Fruit fly (Drosophila melanogaster): Measurements from ENCODE around the gene fy.

fy gene

dm6 chr2L:8414887-8415883 is 12.1 kb upstream of the fy start, which contains the start of the genes CG13398 and Akap200 (continued):
- TF ChIP-seq ro (GFP tag; IDR thresholded peaks at IDR 0.05), result no peak
- peak; percentile 41; the same call in 1 of the 2 replicates for TF ChIP-seq slbo (GFP tag; IDR thresholded peaks at IDR 0.05)
- no peak for TF ChIP-seq CG17328 (GFP tag; IDR thresholded peaks at IDR 0.05)
- no peak for TF ChIP-seq schlank (tag; optimal IDR thresholded peaks at IDR 0.05)
- no peak for TF ChIP-seq bsh (GFP tag; optimal IDR thresholded peaks at IDR 0.05)
- TF ChIP-seq CG42726 (GFP tag; IDR thresholded peaks at IDR 0.05; ENCODE audit: partially characterized antibody), result no peak
- peak; percentile 79 for TF ChIP-seq Tbp (GFP tag; optimal IDR thresholded peaks at IDR 0.05)
- no peak for TF ChIP-seq CG14050 (GFP tag; IDR thresholded peaks at IDR 0.05)
- 0 out of 2 replicates have a peak, but pooled peaks have one; percentile 11 for TF ChIP-seq CG14667 (GFP tag; IDR thresholded peaks at IDR 0.05)
- peak; percentile 55 for TF ChIP-seq CG9932 (GFP tag; IDR thresholded peaks at IDR 0.05)
- no peak for TF ChIP-seq CG18011 (GFP tag; optimal IDR thresholded peaks at IDR 0.05)
- TF ChIP-seq Awh (GFP tag; IDR thresholded peaks at IDR 0.05), result no peak
- TF ChIP-seq ci (GFP tag; IDR thresholded peaks at IDR 0.05), result peak; percentile 49; the same call in 1 of the 3 replicates
- TF ChIP-seq Scr (GFP tag; IDR thresholded peaks at IDR 0.05; ENCODE audit: partially characterized antibody), result no peak
- peak; percentile 4 for TF ChIP-seq CG18619 (GFP tag; optimal IDR thresholded peaks at IDR 0.05)
- no peak for TF ChIP-seq chinmo (GFP tag; IDR thresholded peaks at IDR 0.05; ENCODE audit: partially characterized antibody)
- no peak for TF ChIP-seq CHES-1-like (GFP tag; optimal IDR thresholded peaks at IDR 0.05)
- TF ChIP-seq CG1603 (tag; optimal IDR thresholded peaks at IDR 0.05), result peak; percentile 34
- TF ChIP-seq Dek (tag; optimal IDR thresholded peaks at IDR 0.05), result no peak
- no peak for TF ChIP-seq gt (GFP tag; IDR thresholded peaks at IDR 0.05)
- no peak for TF ChIP-seq CG4282 (GFP tag; optimal IDR thresholded peaks at IDR 0.05)
- no peak for TF ChIP-seq Hey (tag; optimal IDR thresholded peaks at IDR 0.05)
- peak in 1 of 2 experiments; percentile 9 for TF ChIP-seq dpn (GFP tag; optimal IDR thresholded peaks at IDR 0.05)
- peak; percentile 23 for TF ChIP-seq CG17385 (GFP tag; optimal IDR thresholded peaks at IDR 0.05)
- no peak for TF ChIP-seq Bteb2 (GFP tag; optimal IDR thresholded peaks at IDR 0.05)
- TF ChIP-seq CG13424 (tag; optimal IDR thresholded peaks at IDR 0.05), result peak; percentile 46
- TF ChIP-seq CG4617 (GFP tag; optimal IDR thresholded peaks at IDR 0.05; ENCODE audit: borderline replicate concordance), result peak; percentile 72
- TF ChIP-seq Dp (GFP tag; optimal IDR thresholded peaks at IDR 0.05), result peak; percentile 49
- TF ChIP-seq vvl (GFP tag; IDR thresholded peaks at IDR 0.05), result no peak; the same call in none of the 2 replicates
- no peak for TF ChIP-seq C15 (GFP tag; IDR thresholded peaks at IDR 0.05)
- TF ChIP-seq ac (GFP tag; optimal IDR thresholded peaks at IDR 0.05), result no peak
- TF ChIP-seq CG32767 (GFP tag; IDR thresholded peaks at IDR 0.05), result no peak; the same call in 1 of the 2 replicates
- TF ChIP-seq crp (GFP tag; optimal IDR thresholded peaks at IDR 0.05), result no peak
- peak; percentile 3 for TF ChIP-seq pho (GFP tag; optimal IDR thresholded peaks at IDR 0.05)
- no peak for TF ChIP-seq CG11504 (tag; optimal IDR thresholded peaks at IDR 0.05)
- TF ChIP-seq CG31441 (GFP tag; IDR thresholded peaks at IDR 0.05), result no peak
- no peak for TF ChIP-seq cwo (GFP tag; optimal IDR thresholded peaks at IDR 0.05)
- TF ChIP-seq btn (GFP tag; optimal IDR thresholded peaks at IDR 0.05), result no peak
- TF ChIP-seq Nf-YB (GFP tag; optimal IDR thresholded peaks at IDR 0.05), result no peak
- no peak for TF ChIP-seq CG8944 (GFP tag; optimal IDR thresholded peaks at IDR 0.05)
- TF ChIP-seq CG15601 (tag; optimal IDR thresholded peaks at IDR 0.05), result no peak
- TF ChIP-seq jigr1 (GFP tag; IDR thresholded peaks at IDR 0.05), result no peak
- peak; percentile 90 for TF ChIP-seq crol (GFP tag; IDR thresholded peaks at IDR 0.05)
- TF ChIP-seq wor (GFP tag; IDR thresholded peaks at IDR 0.05), result no peak
- peak; percentile 14 for TF ChIP-seq sug (tag; optimal IDR thresholded peaks at IDR 0.05)
- no peak for TF ChIP-seq CTCF (GFP tag; optimal IDR thresholded peaks at IDR 0.05)
- no peak for TF ChIP-seq gsb (GFP tag; IDR thresholded peaks at IDR 0.05)
- no peak for TF ChIP-seq zf30C (GFP tag; optimal IDR thresholded peaks at IDR 0.05)
- TF ChIP-seq Gug (GFP tag; IDR thresholded peaks at IDR 0.05), result no peak
